Worm (Caenorhabditis elegans): Measurements from ENCODE around the gene F38B2.4.

The F38B2.4 gene

DNA sequence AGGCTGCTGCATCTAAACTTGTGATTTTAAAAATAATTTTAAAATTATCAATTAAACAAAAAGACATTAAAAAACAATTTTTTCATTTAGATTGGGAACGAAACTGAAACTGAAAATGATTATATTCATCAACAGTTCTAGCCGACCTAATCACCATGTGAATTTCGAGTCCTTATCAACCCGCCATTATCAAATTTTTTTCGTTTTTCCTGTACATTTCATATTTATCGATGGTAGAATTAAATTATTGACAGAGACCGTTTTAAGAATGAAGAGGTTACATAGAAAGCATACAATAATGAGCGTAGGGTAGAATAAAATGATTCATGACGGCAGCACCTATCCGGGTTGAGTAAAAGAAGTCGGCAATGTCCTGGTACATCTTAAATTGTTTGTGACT lies 36.7 kb upstream of the F38B2.4 start, which contains the start of gene asm-2:
Gene asm-2 (minus strand): TSS at position 12 of the 400 bp plus-strand sequence.
- peak; percentile 73 for TF ChIP-seq elt-2 (tag; optimal IDR thresholded peaks at IDR 0.05)
- TF ChIP-seq pax-3 (tag; optimal IDR thresholded peaks at IDR 0.05): no peak
- peak; percentile 5 for TF ChIP-seq lin-14 (GFP tag; optimal IDR thresholded peaks at IDR 0.05)
- TF ChIP-seq isw-1 (GFP tag; IDR thresholded peaks at IDR 0.05): no peak
- no peak for TF ChIP-seq rnt-1 (tag; optimal IDR thresholded peaks at IDR 0.05)
- no peak for TF ChIP-seq sup-37 (GFP tag; optimal IDR thresholded peaks at IDR 0.05)
- no peak for TF ChIP-seq lin-35 (GFP tag; optimal IDR thresholded peaks at IDR 0.05)
- no peak for TF ChIP-seq fkh-4 (tag; optimal IDR thresholded peaks at IDR 0.05; ENCODE audit: borderline replicate concordance)

ce11 chrX:11323225-11323624 lies 35.7 kb upstream of the F38B2.4 start:
- TF ChIP-seq nhr-47 (tag; optimal IDR thresholded peaks at IDR 0.05) (no peak), elt-2 (tag; optimal IDR thresholded peaks at IDR 0.05) (peak; percentile 3), skn-1 (tag; optimal IDR thresholded peaks at IDR 0.05) (no peak)

DNA sequence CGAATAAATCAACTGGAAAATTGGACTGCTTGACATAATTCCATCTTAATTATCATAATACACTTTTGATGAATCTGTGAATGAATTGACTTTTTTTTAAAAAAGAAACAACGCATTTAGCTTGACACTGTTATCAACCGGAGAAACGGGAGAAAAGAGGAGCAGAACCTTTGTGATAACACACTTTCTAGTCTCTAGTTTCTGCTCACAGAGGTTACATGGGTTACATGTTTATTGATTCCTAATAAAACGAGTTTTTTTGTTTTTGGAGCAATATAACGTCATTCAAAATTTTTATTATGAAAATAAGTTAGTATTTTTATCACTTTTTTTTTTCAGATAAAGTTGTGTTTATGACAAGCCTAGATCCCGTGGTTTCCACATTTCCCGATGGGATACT lies 30.4 kb upstream of the F38B2.4 start, which contains the start of gene hizr-1:
Gene hizr-1 (plus strand): TSS at position 340 of the 400 bp plus-strand sequence.
- TF ChIP-seq ceh-90 (tag; optimal IDR thresholded peaks at IDR 0.05): no peak
- peak; percentile 12 for TF ChIP-seq elt-2 (tag; optimal IDR thresholded peaks at IDR 0.05)

DNA sequence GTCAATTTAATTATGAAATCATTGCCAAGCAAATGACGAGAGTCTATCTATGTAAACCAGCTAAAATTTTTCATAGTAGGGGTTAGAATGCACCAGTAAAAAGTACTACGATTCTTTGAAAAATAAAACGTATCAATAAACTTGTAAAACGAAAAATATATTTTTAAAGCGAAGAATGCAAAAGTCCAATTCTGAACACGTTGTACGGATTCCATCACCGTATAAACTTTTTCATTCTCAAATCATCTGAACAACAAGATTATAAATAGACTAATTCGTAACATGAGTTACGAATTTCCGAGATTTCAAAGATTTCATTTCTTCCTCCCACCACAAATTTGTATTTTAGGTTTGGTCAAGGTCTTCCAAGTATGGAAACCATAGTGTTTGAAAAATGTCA lies 29.2 kb upstream of the F38B2.4 start, which contains the start of gene nlp-57:
Gene nlp-57 (plus strand): TSS at position 301 of the 400 bp plus-strand sequence.
- no peak for TF ChIP-seq nhr-71 (tag; optimal IDR thresholded peaks at IDR 0.05)
- TF ChIP-seq fkh-4 (tag; optimal IDR thresholded peaks at IDR 0.05; ENCODE audit: borderline replicate concordance): no peak
- no peak for TF ChIP-seq lin-15B (tag; optimal IDR thresholded peaks at IDR 0.05)
- no peak for TF ChIP-seq nhr-90 (tag; optimal IDR thresholded peaks at IDR 0.05; ENCODE audit: poor library complexity)
- TF ChIP-seq mdl-1 (tag; optimal IDR thresholded peaks at IDR 0.05): no peak
- no peak for TF ChIP-seq aha-1 (tag; optimal IDR thresholded peaks at IDR 0.05)

DNA sequence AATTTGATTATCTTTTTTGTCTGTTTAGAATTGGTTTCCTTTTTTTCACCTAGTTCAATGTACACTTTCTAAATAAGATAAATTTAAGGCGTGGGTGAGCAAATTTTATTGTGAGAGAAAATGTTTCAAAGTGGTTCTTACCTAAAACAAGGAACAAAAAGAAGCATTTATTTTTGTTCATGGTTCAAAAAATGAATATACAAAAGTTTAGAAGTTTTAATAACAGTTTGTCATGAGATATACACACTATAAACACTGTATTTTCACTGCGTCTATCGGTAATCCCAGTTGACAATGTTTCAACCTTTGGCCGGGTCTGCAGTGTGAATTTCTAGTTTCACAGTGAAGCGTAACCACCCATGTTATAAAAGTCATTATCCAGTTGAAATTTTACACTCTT lies 27.9 kb upstream of the F38B2.4 start, which contains the start of gene F08G12.11:
Gene F08G12.11 (minus strand): TSS at position 181 of the 400 bp plus-strand sequence.
- TF ChIP-seq ceh-82 (tag; optimal IDR thresholded peaks at IDR 0.05) (no peak), vab-15 (tag; optimal IDR thresholded peaks at IDR 0.05) (no peak), nhr-90 (tag; optimal IDR thresholded peaks at IDR 0.05; ENCODE audit: poor library complexity) (no peak), efl-3 (GFP tag; optimal IDR thresholded peaks at IDR 0.05) (no peak), sup-37 (GFP tag; optimal IDR thresholded peaks at IDR 0.05) (no peak), tbx-2 (tag; optimal IDR thresholded peaks at IDR 0.05) (peak; percentile 43)

- no peak for TF ChIP-seq Y116A8C.19 (tag; optimal IDR thresholded peaks at IDR 0.05; ENCODE audit: borderline replicate concordance)
- TF ChIP-seq lin-13 (GFP tag; optimal IDR thresholded peaks at IDR 0.05): no peak
- TF ChIP-seq efl-1 (optimal IDR thresholded peaks at IDR 0.05): no peak
- peak in 1 of 2 experiments; percentile 63 for TF ChIP-seq efl-1 (GFP tag; optimal IDR thresholded peaks at IDR 0.05 in 1 of 2)
- no peak for TF ChIP-seq zag-1 (tag; optimal IDR thresholded peaks at IDR 0.05)
- no peak for TF ChIP-seq xbp-1 (tag; optimal IDR thresholded peaks at IDR 0.05)
- TF ChIP-seq ceh-88 (GFP tag; IDR thresholded peaks at IDR 0.05): no peak
- no peak for TF ChIP-seq nhr-11 (tag; optimal IDR thresholded peaks at IDR 0.05)
- no peak for TF ChIP-seq fkh-8 (tag; optimal IDR thresholded peaks at IDR 0.05)
- peak; percentile 74 for TF ChIP-seq nhr-85 (tag)
- TF ChIP-seq tlp-1 (tag; optimal IDR thresholded peaks at IDR 0.05): no peak
- TF ChIP-seq fkh-4 (tag; optimal IDR thresholded peaks at IDR 0.05; ENCODE audit: borderline replicate concordance): no peak
- TF ChIP-seq lin-14 (GFP tag; optimal IDR thresholded peaks at IDR 0.05): peak; percentile 34
- TF ChIP-seq nhr-90 (tag; optimal IDR thresholded peaks at IDR 0.05; ENCODE audit: poor library complexity): no peak
- no peak for TF ChIP-seq vab-15 (tag; optimal IDR thresholded peaks at IDR 0.05)
- no peak for TF ChIP-seq snu-23 (GFP tag; optimal IDR thresholded peaks at IDR 0.05)
- TF ChIP-seq ztf-11 (tag; optimal IDR thresholded peaks at IDR 0.05): no peak
- no peak for TF ChIP-seq nhr-237 (tag; optimal IDR thresholded peaks at IDR 0.05)
- peak; percentile 35 for TF ChIP-seq nhr-20 (tag; optimal IDR thresholded peaks at IDR 0.05)
- no peak for TF ChIP-seq ces-1 (GFP tag; optimal IDR thresholded peaks at IDR 0.05)
- no peak for TF ChIP-seq sup-37 (GFP tag; optimal IDR thresholded peaks at IDR 0.05)
- TF ChIP-seq blmp-1 (tag; optimal IDR thresholded peaks at IDR 0.05): peak; percentile 43
- peak in 1 of 6 experiments; percentile 29 for TF ChIP-seq elt-3 (tag; optimal IDR thresholded peaks at IDR 0.05)
- TF ChIP-seq rnt-1 (tag; optimal IDR thresholded peaks at IDR 0.05): no peak
Observed at ce11 chrX:11310285-11310838, 22.8 kb upstream of the F38B2.4 start, which contains the start of gene F08G12.5. F08G12.5 (minus strand) TSS chrX:11310285.

All from whole organism, L1 larva.